Worm (Caenorhabditis elegans) whole organism, mixed stage, embryonic: ENCODE results near the gene ugt-2.

Experiments
- bed-3 ChIP-seq: fragments of 200-800 bp; sonication (Bioruptor generic); optimal IDR thresholded peaks from 3 replicates; lab custom pipeline; 2018; ENCODE audit warnings: mild to moderate bottlenecking, missing genetic modification characterization, moderate library complexity, missing compliant biosample characterization
- blmp-1 ChIP-seq: fragments of 150-350 bp; optimal IDR thresholded peaks from 2 replicates; lab custom pipeline; 2014; ENCODE audit warnings: missing biosample characterization, missing genetic modification characterization
- ceh-39 ChIP-seq: fragments of 150-350 bp; optimal IDR thresholded peaks from 2 replicates; lab custom pipeline; 2014; ENCODE audit warnings: missing biosample characterization, missing genetic modification characterization
- ceh-43 ChIP-seq: fragments of 200-800 bp; sonication (Bioruptor generic); optimal IDR thresholded peaks from 2 replicates; lab custom pipeline; 2018; ENCODE audit warnings: mild to moderate bottlenecking, missing genetic modification characterization, moderate library complexity, missing compliant biosample characterization
- ceh-83 ChIP-seq: fragments of 200-800 bp; sonication (Bioruptor generic); optimal IDR thresholded peaks from 2 replicates; lab custom pipeline; 2018; ENCODE audit warnings: mild to moderate bottlenecking, missing genetic modification characterization, missing compliant biosample characterization
- ces-1 ChIP-seq: fragments of 150-350 bp; optimal IDR thresholded peaks from 2 replicates; lab custom pipeline; 2014; ENCODE audit warnings: missing biosample characterization, missing genetic modification reagents, missing genetic modification characterization
- elt-3 ChIP-seq: fragments of 150-350 bp; optimal IDR thresholded peaks from 2 replicates; lab custom pipeline; 2014; ENCODE audit warnings: missing biosample characterization, missing genetic modification characterization
- ham-2 ChIP-seq: fragments of 200-800 bp; sonication (Bioruptor generic); optimal IDR thresholded peaks from 2 replicates; lab custom pipeline; 2018; ENCODE audit warnings: mild to moderate bottlenecking, missing genetic modification characterization, missing compliant biosample characterization
- hlh-1 ChIP-seq: fragments of 150-350 bp; optimal IDR thresholded peaks from 2 replicates; lab custom pipeline; 2014; ENCODE audit warnings: missing biosample characterization, missing genetic modification reagents, missing genetic modification characterization
- lin-13 ChIP-seq: fragments of 150-350 bp; optimal IDR thresholded peaks from 2 replicates; lab custom pipeline; 2014; ENCODE audit warnings: missing biosample characterization, missing genetic modification characterization
- lin-32 ChIP-seq: fragments of 200-800 bp; sonication (Bioruptor generic); optimal IDR thresholded peaks from 2 replicates; lab custom pipeline; 2018; ENCODE audit warnings: mild to moderate bottlenecking, missing genetic modification characterization, missing compliant biosample characterization
- lsy-2 ChIP-seq: fragments of 150-350 bp; optimal IDR thresholded peaks from 2 replicates; lab custom pipeline; 2014; ENCODE audit warnings: missing biosample characterization, missing genetic modification characterization
- mab-5 ChIP-seq: fragments of 150-350 bp; optimal IDR thresholded peaks from 2 replicates; lab custom pipeline; 2014; ENCODE audit warnings: missing biosample characterization, missing genetic modification characterization
- mep-1 ChIP-seq: fragments of 150-350 bp; optimal IDR thresholded peaks from 2 replicates; lab custom pipeline; 2017; ENCODE audit warnings: missing biosample characterization, missing genetic modification reagents, missing genetic modification characterization, inconsistent platforms
- mls-2 ChIP-seq: sonication (generic microtip); optimal IDR thresholded peaks from 2 replicates; lab custom pipeline; 2016; ENCODE audit warnings: mild to moderate bottlenecking, missing genetic modification characterization, moderate library complexity, missing compliant biosample characterization
- nhr-12 ChIP-seq: fragments of 150-350 bp; optimal IDR thresholded peaks from 2 replicates; lab custom pipeline; 2014; ENCODE audit warnings: missing biosample characterization, missing genetic modification characterization
- nhr-2 ChIP-seq: fragments of 150-350 bp; optimal IDR thresholded peaks from 2 replicates; lab custom pipeline; 2014; ENCODE audit warnings: missing biosample characterization, missing genetic modification characterization
- nhr-28 ChIP-seq: fragments of 150-350 bp; optimal IDR thresholded peaks from 2 replicates; lab custom pipeline; 2014; ENCODE audit warnings: missing biosample characterization, missing genetic modification characterization
- nhr-76 ChIP-seq: sonication (generic microtip); optimal IDR thresholded peaks from 2 replicates; lab custom pipeline; 2017; ENCODE audit warnings: missing biosample characterization, missing genetic modification characterization
- pha-4 ChIP-seq: fragments of 150-350 bp; optimal IDR thresholded peaks from 2 replicates; lab custom pipeline; 2018; ENCODE audit warnings: missing biosample characterization, missing genetic modification reagents, missing genetic modification characterization
- sem-2 ChIP-seq: fragments of 200-800 bp; sonication (Bioruptor generic); optimal IDR thresholded peaks from 2 replicates; lab custom pipeline; 2018; ENCODE audit warnings: mild to moderate bottlenecking, missing genetic modification characterization, missing compliant biosample characterization
- snpc-4 ChIP-seq: fragments of 150-350 bp; optimal IDR thresholded peaks from 2 replicates; lab custom pipeline; 2014; ENCODE audit warnings: missing biosample characterization, missing genetic modification characterization
- sptf-1 ChIP-seq: sonication (generic microtip); optimal IDR thresholded peaks from 2 replicates; lab custom pipeline; 2017; ENCODE audit warnings: mild to moderate bottlenecking, missing genetic modification characterization, moderate library complexity, missing compliant biosample characterization
- unc-120 ChIP-seq: sonication (generic microtip); optimal IDR thresholded peaks from 2 replicates; lab custom pipeline; 2017; ENCODE audit warnings: missing genetic modification characterization, missing compliant biosample characterization; ENCODE audit not compliant: poor library complexity, severe bottlenecking
- unc-39 ChIP-seq: fragments of 150-350 bp; optimal IDR thresholded peaks from 2 replicates; lab custom pipeline; 2014; ENCODE audit warnings: missing biosample characterization, missing genetic modification characterization
- ztf-11 ChIP-seq: fragments of 150-350 bp; optimal IDR thresholded peaks from 2 replicates; lab custom pipeline; 2014; ENCODE audit warnings: missing biosample characterization, missing genetic modification characterization

Gene ugt-2

DNA sequence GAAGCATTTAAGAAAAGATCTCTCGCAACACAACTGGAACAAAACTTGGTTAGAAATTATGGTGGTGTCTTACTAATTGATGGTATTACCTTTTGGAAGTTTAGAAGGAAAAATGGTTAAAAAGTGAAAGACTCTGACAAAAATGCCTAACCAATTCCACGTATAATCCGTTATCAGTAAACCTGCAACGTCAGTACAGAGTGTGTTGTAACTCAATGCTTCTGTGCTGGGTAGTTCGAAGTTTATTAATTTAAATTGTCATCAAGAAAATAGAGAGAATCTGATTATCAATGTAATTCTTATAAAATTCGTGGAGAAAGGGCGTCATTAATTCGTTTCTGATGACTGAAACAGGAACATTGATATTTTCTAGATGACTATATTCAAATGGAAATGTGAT, 36.6 kb downstream of the ugt-2 start:
- TF ChIP-seq hlh-1 (no peak), ces-1 (no peak), blmp-1 (tag; lab: Kevin White, UChicago) (no peak)

DNA sequence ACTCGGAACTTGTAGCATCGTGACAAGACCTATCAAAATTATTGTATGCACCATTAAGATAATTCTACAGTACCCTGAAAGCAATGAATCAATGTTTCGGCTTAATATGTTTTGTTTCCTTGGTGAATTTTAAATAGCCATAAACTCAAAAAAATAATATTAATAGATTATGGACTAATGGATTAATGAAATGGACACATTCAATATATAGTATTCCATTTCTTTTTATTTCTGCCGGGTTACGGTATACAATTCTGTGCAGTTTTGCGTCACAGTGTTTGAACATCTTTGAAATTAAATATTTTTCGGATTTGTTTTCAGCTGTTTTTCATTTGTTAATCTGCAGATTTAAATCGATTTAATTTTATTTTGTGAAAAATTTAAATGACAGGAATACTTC, 38.0 kb downstream of the ugt-2 start, which contains the start of gene set-22:
TSS of gene set-22 (plus strand) at position 301 of the 400 bp plus-strand sequence.
- TF ChIP-seq lin-13 (tag; lab: Kevin White, UChicago) (no peak), ces-1 (no peak), unc-39 (no peak), hlh-1 (no peak), snpc-4 (tag; lab: Kevin White, UChicago) (no peak), nhr-76 (tag; lab: Kevin White, UChicago) (no peak), ztf-11 (tag; lab: Kevin White, UChicago) (no peak), mls-2 (no peak), blmp-1 (tag; lab: Kevin White, UChicago) (no peak), ceh-39 (tag; lab: Kevin White, UChicago) (no peak), mep-1 (tag; lab: Kevin White, UChicago) (no peak), elt-3 (tag; lab: Kevin White, UChicago) (no peak), nhr-12 (tag; lab: Kevin White, UChicago) (no peak), unc-120 (no peak), nhr-28 (no peak), ham-2 (GFP tag; lab: Kevin White, UChicago) (no peak), bed-3 (GFP tag; lab: Kevin White, UChicago) (no peak), sptf-1 (no peak)
- TF ChIP-seq, all 35 proteins: peak for 0

DNA sequence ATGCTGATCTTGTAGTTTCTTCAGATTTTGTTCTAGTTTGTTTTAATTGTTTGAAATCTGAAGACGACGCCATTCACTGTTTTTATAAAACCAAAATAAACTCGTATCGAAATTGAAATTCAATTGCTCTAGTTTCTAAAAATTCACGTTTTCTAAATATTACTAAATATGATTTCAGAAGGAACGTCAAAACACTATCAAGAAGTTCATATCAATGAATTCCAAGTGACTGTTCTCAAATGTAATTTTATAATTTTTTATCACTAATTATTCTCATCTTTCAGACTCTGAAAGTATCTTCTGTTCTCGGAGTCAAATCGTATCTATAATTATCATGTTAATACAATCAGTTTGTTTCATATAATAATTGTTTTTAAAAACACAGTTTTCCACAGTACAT, 42.1 kb downstream of the ugt-2 start, which contains the start of gene snf-10:
TSS of gene snf-10 (minus strand) at position 101 of the 400 bp plus-strand sequence.
- no peak for TF ChIP-seq lin-13 (tag; lab: Kevin White, UChicago)
- no peak for TF ChIP-seq sem-2 (GFP tag; lab: Kevin White, UChicago)
- TF ChIP-seq mep-1 (tag; lab: Kevin White, UChicago) = no peak
- no peak for TF ChIP-seq lin-32 (GFP tag; lab: Kevin White, UChicago)
- TF ChIP-seq ceh-39 (tag; lab: Kevin White, UChicago) = no peak
- TF ChIP-seq sptf-1 = no peak
- TF ChIP-seq pha-4 = no peak
- no peak for TF ChIP-seq nhr-12 (tag; lab: Kevin White, UChicago)
- no peak for TF ChIP-seq nhr-28
- TF ChIP-seq snpc-4 (tag; lab: Kevin White, UChicago) = no peak
- TF ChIP-seq mab-5 = no peak
- TF ChIP-seq nhr-76 (tag; lab: Kevin White, UChicago) = no peak
- no peak for TF ChIP-seq unc-39
- TF ChIP-seq bed-3 (GFP tag; lab: Kevin White, UChicago) = no peak
- no peak for TF ChIP-seq ceh-43 (GFP tag; lab: Kevin White, UChicago)
- TF ChIP-seq ceh-83 (GFP tag; lab: Kevin White, UChicago) = no peak
- TF ChIP-seq nhr-2 (tag; lab: Kevin White, UChicago) = no peak

DNA sequence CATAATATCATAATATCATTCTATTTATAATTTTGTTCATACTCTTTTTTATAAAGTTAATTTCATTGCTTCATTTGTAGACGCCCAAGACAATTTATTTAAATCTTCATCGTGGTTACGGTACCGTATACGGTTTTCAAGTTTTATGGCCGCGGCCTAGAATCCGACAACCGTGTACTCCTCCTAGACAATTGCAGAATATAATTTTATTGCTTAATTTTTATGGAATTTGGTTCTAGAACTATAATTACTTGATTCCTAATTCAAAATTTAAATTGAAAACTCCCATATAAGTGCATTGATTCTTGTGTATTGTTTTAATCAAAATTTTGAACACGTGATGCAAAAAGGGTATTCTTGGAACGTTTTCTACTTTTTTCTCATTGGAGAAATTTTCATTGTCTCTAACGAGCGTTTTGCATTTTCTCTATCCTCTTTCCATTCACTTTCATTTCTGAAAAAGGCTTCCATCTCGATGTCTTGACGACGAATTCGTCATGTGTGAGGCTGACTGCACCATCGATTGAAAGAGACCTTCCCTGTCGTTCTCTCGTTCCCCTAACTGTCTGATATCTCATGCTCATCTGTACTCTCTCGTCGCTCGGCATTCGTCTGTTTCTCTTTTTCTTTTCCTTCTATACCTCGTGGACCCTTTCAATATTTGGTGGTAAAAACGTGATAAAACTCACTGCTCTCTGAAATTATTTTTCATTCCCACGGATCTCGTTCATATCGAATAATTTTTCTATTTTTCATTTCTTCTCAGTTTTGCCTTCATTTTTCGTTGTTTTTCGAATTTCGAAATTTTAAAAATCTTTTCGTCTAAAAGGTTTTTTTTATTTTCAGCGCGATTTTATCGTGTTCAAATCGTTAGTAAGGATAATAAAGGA, 42.8 kb downstream of the ugt-2 start, which contains the start of gene pap-1:
TSS of gene pap-1 (plus strand) at position 840 of the 890 bp plus-strand sequence.
- no peak for TF ChIP-seq ceh-43 (GFP tag; lab: Kevin White, UChicago)
- no peak for TF ChIP-seq mab-5
- peak; percentile 61 for TF ChIP-seq lsy-2 (tag; lab: Kevin White, UChicago)
- no peak for TF ChIP-seq mls-2
- TF ChIP-seq sptf-1 = no peak
- peak; percentile 8 for TF ChIP-seq unc-120
- no peak for TF ChIP-seq snpc-4 (tag; lab: Kevin White, UChicago)
- no peak for TF ChIP-seq unc-39
- no peak for TF ChIP-seq elt-3 (tag; lab: Kevin White, UChicago)
- no peak for TF ChIP-seq sem-2 (GFP tag; lab: Kevin White, UChicago)
- no peak for TF ChIP-seq nhr-2 (tag; lab: Kevin White, UChicago)
- no peak for TF ChIP-seq mep-1 (tag; lab: Kevin White, UChicago)
